Worm (Caenorhabditis elegans) whole organism, dauer: ENCODE data around the gene C06C6.7.

Source experiments
- unc-62 ChIP-seq: sonication (generic microtip); optimal IDR thresholded peaks from 2 replicates; lab custom pipeline; 2017; ENCODE audit warnings: missing biosample characterization, missing genetic modification reagents, missing genetic modification characterization

The C06C6.7 gene

DNA sequence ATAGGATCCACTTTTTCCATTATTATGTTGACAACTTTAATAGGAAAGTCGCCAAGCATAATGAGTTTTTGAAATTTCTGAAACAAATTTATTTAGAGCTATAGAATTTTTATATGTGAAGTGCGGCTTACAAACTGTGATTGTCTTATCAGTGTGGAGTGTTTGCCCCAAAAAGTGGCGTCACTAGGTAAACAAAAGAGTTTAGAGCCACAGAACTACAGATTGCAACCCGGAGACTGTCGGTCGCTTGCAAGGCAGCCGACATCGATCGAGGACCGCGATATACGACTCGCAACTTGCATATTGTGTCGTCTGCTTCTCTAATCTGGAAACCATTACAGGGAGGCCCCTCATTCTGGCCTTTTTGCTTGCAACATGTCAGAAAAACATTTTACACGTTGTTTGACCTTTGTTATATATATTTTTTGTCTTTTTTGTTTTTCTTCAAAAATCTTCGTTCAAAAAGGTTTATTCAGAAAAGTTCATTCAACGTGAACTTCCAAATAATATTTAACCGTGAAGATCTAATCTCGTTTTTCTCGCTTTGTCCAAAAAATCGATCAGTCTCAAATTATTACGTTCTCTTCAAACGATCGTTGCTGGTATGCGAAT, 9.1 kb upstream of the C06C6.7 start, which contains the start of the genes fbxa-99 and F36G9.13:
fbxa-99 (minus strand) TSS at position 122 of the 612 bp plus-strand sequence.
F36G9.13 (plus strand) TSS at position 562 of the 612 bp plus-strand sequence.
- no peak for TF ChIP-seq unc-62 (GFP tag; lab: Kevin White, UChicago)

DNA sequence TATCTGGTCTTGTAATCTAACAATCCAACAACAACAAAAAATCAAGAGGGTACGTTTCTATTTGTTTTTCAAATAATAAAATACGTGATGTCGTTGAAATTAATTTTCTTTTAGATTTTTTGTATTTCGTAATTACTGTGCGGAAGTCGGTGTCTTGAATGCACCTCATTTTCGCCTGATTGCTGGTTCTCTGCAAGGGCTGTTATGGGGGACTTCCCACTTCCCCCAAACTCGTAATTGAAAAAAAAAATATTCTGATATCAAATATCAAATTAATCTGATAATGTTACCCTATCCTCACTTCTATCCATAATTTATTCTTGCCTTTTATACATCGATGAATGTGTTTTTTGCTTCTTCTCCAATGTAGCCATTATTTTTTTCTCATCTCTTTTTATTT, 3.9 kb upstream of the C06C6.7 start, which contains the start of gene F36G9.15:
F36G9.15 (minus strand) TSS at position 101 of the 400 bp plus-strand sequence.
- no peak for TF ChIP-seq unc-62 (GFP tag; lab: Kevin White, UChicago)

DNA sequence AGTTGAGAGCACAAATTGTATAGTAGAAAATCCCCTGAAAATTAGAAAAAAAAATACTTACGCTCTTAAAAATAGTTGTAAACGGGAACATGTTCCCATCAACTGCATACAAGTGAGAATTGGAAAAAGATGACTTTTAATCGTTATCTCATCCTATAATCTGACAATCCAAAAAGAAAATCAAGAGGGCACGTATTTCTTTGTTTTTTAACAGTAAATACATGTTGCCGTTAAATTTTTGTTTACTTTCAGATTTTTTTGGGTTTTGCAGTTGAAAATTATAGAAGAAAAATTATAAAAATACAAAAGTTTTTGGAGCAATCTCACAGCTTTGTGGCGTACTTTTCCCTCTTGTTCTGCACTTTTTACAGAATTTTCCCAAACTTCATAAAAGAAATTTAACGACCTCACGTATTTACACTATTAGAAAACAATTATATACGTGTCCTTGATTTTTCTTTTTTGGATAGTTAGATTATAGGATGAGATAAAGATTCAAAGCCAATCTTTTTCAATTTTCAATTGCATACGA, 4.8 kb downstream of the C06C6.7 start, which contains the start of the genes C06C6.9 and C06C6.8:
C06C6.9 (minus strand) TSS at position 101 of the 532 bp plus-strand sequence.
C06C6.8 (plus strand) TSS at position 482 of the 532 bp plus-strand sequence.
- no peak for TF ChIP-seq unc-62 (GFP tag; lab: Kevin White, UChicago)

DNA sequence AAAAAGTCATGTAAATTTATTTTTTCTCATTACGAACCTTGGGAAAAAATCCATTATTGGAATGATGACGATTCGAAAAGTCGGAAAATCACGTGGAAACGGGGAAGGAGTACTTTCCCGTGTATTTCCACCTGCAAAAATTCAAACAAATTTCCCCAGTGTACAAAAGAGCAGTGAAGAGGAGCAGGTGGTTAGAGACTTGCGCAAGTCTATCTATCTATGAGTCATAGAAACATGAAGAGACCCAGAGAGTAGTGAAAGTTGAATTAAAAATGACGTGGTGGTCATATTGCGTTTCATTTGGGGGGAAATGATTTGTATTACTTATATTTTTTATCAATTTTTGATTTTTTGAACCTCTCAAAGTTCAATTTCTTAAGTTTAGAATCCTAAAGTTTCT, 8.5 kb downstream of the C06C6.7 start, which contains the start of gene nhr-50:
nhr-50 (minus strand) TSS at position 199 of the 400 bp plus-strand sequence.
- TF ChIP-seq unc-62 (GFP tag; lab: Kevin White, UChicago): no peak

DNA sequence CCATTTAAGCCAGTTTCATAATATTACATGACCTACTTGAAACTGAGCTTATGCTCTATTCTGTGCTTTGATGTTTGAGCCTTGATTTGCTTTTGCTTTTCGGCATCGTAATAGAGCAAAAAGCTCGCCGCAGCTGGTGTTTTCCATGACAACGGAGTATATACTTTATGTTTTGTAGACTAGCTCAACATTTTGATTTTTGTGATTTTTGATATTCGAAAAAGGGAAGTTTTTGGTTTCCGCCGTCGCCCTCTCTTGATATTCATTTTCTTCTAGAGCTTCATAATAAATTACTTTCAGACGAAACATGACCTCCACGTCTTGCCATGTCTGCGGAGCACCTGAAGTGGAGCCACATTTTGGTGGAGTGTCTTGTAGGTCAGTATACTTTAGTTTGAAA, 10.3 kb downstream of the C06C6.7 start, which contains the start of gene nhr-63:
nhr-63 (plus strand) TSS at position 301 of the 400 bp plus-strand sequence.
- no peak for TF ChIP-seq unc-62 (GFP tag; lab: Kevin White, UChicago)

DNA sequence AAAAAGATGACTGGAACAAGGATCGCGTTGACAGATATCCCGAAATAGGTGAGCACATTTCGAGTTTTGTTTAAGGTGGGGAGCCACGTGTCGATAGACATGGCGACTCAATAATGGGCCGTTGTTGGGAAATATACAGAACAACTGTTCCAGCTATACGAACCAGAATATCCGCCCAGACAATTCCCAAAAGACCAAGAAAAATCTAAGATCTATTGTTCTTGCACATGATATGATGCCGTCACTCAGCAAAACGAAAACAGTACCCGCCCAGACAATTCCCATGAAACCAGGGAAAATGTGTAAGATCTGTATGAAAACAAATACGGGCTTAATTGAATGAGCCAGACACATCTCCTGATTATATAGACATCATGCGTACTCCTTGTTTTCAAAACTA, 15.6 kb downstream of the C06C6.7 start, which contains the start of gene str-231:
str-231 (minus strand) TSS at position 101 of the 400 bp plus-strand sequence.
- no peak for TF ChIP-seq unc-62 (GFP tag; lab: Kevin White, UChicago)

DNA sequence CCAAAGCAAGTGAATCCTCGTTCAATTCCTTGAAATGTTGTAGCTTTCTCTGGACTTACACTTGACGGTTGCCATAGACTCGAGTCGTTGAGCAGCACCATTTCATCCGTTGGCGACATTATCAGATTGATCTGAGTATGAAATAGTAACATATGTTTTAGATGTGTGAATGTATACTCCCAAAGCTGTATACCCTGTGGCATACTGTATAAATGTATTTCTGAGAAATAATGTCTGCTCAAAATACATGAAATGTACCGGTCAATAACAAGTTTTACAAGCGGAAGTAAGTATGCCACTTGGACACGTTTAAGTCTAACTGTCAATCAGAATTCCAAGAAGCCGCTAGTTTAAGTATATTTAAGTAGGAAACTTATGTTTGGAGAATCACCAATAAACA, 17.6 kb downstream of the C06C6.7 start, which contains the start of gene str-233:
str-233 (minus strand) TSS at position 101 of the 400 bp plus-strand sequence.
- TF ChIP-seq unc-62 (GFP tag; lab: Kevin White, UChicago): no peak

DNA sequence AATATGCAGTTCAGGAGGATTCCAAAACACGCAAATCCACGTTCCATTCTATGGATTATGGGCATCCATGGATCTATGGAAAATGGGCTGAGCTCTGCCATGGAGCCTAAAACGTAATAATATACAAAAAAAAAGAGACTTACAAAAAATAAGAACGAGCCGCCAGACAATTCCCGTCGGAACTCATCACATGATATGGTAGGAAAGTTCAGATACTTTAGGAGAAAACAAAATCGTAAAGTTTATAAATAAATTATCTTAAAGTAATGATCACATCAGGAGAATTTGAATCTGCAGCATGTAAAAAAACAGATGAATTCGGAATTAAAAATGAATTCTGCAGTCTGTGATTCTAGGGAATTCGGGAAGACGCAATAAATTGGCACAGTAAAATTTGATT, 23.7 kb downstream of the C06C6.7 start, which contains the start of gene str-232:
str-232 (minus strand) TSS at position 101 of the 400 bp plus-strand sequence.
- no peak for TF ChIP-seq unc-62 (GFP tag; lab: Kevin White, UChicago)

DNA sequence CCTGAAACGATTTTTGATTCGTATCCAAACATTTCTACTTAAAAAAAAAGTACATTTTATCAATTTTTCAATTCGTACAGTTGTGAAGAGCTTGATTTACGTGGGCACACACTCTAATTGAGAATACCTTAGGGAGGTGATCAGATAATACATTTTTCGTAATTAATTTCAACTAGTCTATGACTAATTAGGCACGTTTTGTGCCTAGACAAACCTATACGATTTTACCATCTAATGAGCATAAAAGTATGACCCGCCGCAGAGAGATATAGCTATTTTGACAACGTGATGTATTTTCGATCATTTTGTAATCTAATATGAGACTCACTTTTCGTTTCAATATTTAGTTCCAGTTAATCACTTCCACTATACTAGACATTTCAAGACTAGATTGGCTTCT, 25.0 kb downstream of the C06C6.7 start:
- no peak for TF ChIP-seq unc-62 (GFP tag; lab: Kevin White, UChicago)

DNA sequence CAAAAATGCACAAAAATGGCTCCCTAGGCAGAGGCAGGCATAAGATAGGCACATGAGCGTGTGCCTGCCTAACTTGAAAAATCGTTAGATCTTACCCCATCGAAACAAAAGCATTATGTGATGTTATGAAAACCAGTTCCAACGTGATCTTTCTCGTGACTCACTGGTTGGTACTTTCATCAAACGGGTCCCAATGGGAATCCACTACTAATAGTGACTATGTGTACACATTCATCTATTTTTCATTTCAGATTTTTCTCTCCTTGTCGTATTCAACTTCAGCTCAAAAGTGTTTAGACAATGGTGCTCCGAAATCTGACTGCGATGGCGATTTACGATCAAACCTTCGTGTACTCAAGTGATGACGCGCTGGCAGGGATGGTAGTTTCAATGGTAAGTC, 25.7 kb downstream of the C06C6.7 start, which contains the start of gene srx-43:
srx-43 (plus strand) TSS at position 301 of the 400 bp plus-strand sequence.
- no peak for TF ChIP-seq unc-62 (GFP tag; lab: Kevin White, UChicago)

DNA sequence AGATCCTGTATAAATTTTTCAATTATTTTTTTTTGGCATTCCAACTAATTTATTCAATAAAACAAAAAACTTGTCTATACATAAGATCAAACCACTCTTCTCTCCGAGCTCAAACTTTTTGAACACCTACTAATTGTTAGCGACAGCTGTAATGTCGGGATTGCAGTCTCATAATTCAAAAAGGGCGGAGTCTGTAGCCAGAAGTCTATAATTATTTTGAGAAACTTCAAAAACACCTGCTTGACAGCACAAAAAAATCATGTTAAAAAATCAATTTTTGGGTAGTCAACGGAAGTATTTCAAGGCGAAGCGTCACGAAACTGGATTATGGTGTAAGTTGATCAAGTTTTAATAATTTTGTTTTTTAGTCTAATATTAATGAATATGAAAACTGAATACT, 28.1 kb downstream of the C06C6.7 start, which contains the start of gene srx-44:
srx-44 (plus strand) TSS at position 301 of the 400 bp plus-strand sequence.
- no peak for TF ChIP-seq unc-62 (GFP tag; lab: Kevin White, UChicago)

DNA sequence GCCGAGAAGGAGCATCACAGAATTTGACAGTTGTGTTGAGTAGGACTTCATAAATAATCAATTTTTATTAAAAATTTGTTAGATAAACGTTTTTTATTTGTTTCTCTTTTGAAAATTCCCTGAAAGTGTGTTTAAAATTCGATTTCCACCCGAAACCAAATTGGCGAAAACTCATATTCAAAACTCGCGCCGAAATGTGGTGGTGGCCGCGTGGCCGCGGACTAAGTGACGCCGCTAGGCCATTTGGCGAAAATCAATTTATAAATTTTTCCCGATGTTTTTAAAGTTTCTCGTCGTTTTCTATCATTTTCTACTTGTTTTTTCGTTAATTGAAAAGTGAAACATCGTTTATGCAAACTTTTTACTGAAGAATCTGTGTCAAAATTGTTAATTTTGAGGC, 30.6 kb downstream of the C06C6.7 start:
- no peak for TF ChIP-seq unc-62 (GFP tag; lab: Kevin White, UChicago)

DNA sequence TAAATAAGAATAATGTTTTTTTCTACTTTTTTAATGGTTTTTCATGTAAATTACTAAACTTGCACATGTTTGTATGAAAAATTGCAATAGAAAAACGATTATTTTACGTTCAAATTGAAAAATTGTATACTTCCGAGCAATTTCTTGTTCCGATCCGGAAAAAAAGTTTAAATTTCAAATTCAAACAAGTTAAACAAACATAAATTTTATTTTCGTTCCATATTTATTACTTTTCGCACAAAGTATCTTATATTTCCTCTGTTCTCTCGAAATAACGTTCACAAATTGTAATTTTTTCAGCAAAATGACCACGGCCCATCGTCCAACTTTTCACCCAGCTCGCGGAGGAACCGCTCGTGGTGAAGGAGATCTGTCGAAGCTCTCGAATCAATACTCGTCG, 31.1 kb downstream of the C06C6.7 start, which contains the start of gene cwc-15:
cwc-15 (plus strand) TSS at position 301 of the 400 bp plus-strand sequence.
- no peak for TF ChIP-seq unc-62 (GFP tag; lab: Kevin White, UChicago)

DNA sequence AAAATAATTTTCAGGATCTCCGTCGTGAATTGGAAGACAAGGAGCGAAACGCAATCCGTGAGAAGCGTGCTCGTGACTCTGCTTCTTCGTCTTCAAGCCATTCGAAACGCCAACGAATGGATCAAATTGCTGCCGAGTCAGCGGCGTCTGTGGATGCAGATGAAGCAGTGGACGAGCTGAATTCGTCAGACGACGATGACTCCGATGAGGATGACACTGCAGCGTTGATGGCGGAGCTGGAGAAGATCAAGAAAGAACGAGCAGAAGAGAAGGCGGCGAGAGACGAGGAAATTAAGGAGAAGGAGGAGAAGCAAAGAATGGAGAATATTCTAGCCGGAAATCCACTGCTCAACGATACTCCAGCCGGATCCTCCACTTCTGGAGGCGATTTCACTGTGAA, 31.6 kb downstream of the C06C6.7 start:
- TF ChIP-seq unc-62 (GFP tag; lab: Kevin White, UChicago): no peak

DNA sequence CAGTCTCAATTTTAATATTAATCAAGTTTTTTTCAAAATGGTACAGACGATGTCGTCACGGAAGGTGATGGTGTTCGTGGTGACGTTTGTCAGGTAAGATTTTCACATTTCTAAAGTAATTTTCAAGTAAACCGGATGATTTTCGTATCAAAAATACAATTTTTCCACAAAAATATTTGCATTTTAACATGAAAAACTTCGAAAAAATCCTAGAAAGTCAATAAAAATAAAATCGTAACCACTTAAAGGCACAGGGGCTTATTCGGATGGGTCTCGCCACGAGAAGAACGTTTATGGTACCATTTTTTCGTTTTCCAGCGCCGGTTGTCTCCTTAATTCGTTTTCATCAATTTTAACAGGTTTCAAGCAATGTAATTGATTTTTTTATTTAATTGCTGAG, 32.4 kb downstream of the C06C6.7 start, which contains the start of gene T10C6.6:
T10C6.6 (plus strand) TSS at position 27 of the 400 bp plus-strand sequence.
- no peak for TF ChIP-seq unc-62 (GFP tag; lab: Kevin White, UChicago)

DNA sequence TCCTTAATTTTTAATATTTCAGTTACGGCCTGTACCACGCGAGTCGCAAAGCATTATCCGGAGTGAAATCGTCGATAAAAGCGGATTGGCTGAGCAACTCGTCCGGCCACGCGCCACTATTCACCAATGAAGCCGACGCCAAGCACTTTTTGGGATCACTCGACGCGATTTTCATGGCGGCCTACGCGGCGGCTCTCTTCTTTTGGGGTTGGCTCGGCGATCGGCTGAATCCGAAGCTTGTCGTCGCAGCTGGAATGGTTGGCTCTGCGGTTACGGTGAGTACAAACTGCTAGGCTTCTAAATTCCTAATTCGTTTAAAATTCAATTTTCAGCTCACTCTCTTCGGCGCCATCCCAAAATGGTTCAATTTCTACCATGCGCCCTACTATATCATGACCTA, 33.0 kb downstream of the C06C6.7 start:
- TF ChIP-seq unc-62 (GFP tag; lab: Kevin White, UChicago): no peak
